Worm (Caenorhabditis elegans): ENCODE data around the gene arrd-28.

The arrd-28 gene

DNA sequence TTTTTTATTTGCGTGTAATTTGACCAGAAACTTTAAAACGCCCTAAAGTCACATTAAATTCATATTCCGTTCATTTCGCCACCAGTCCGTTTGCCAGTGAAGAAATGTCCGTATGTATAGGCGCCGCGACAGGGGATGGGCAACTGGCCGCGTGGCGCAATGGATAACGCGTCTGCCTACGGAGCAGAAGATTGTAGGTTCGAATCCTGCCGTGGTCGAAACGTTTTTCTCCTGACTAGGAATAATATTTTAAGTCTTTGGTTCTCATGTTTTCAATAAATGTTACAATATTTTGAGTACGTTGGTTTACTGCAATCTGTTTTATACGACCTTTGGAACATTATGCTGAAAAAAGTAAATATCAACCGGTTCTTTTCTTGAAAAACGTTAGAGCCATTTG lies 38.8 kb upstream of the arrd-28 start (continued):
- TF ChIP-seq F22D6.2 (tag; optimal IDR thresholded peaks at IDR 0.05) (peak; percentile 11), ccch-3 (GFP tag; optimal IDR thresholded peaks at IDR 0.05) (no peak), dpff-1 (tag; optimal IDR thresholded peaks at IDR 0.05) (no peak), ekl-4 (GFP tag; IDR thresholded peaks at IDR 0.05) (no peak), attf-6 (GFP tag; IDR thresholded peaks at IDR 0.05) (0 out of 2 replicates have a peak, but pooled peaks have one; percentile 31), pha-4 (tag; optimal IDR thresholded peaks at IDR 0.05) (no peak), ceh-40 (GFP tag; IDR thresholded peaks at IDR 0.05) (peak; percentile 56; the same call in 1 of the 2 replicates), ztf-26 (tag; optimal IDR thresholded peaks at IDR 0.05) (peak; percentile 28), ceh-91 (GFP tag; IDR thresholded peaks at IDR 0.05) (no peak), B0035.1 (tag; optimal IDR thresholded peaks at IDR 0.05) (no peak), ztf-18 (tag; optimal IDR thresholded peaks at IDR 0.05) (peak; percentile 60), nfya-2 (GFP tag; IDR thresholded peaks at IDR 0.05) (no peak), F57C9.4 (tag; optimal IDR thresholded peaks at IDR 0.05) (no peak), hlh-12 (tag; optimal IDR thresholded peaks at IDR 0.05) (peak; percentile 57), hmg-1.2 (GFP tag; IDR thresholded peaks at IDR 0.05) (peak; percentile 78), Y95B8A.8 (GFP tag; IDR thresholded peaks at IDR 0.05) (0 out of 2 replicates have a peak, but pooled peaks have one; percentile 21), mxl-1 (tag; optimal IDR thresholded peaks at IDR 0.05) (peak; percentile 62), ZK185.1 (tag; optimal IDR thresholded peaks at IDR 0.05; ENCODE audit: poor library complexity, severe bottlenecking) (peak; percentile 55), nhr-27 (tag; optimal IDR thresholded peaks at IDR 0.05) (no peak), F49E8.2 (tag; optimal IDR thresholded peaks at IDR 0.05; ENCODE audit: insufficient read depth) (no peak), F10E7.11 (tag; optimal IDR thresholded peaks at IDR 0.05) (no peak), sea-2 (GFP tag; IDR thresholded peaks at IDR 0.05) (peak; percentile 80; the same call in 1 of the 2 replicates), mel-28 (tag; optimal IDR thresholded peaks at IDR 0.05; ENCODE audit: borderline replicate concordance) (no peak), lir-1 (GFP tag; conservative IDR thresholded peaks at IDR 0.05) (no peak), nhr-120 (GFP tag; IDR thresholded peaks at IDR 0.05) (no peak), snpc-1.3 (tag; optimal IDR thresholded peaks at IDR 0.05; ENCODE audit: insufficient read depth) (peak; percentile 73), lsy-27 (tag; optimal IDR thresholded peaks at IDR 0.05; ENCODE audit: borderline replicate concordance, insufficient read depth) (peak; percentile 56), ceh-100 (GFP tag; IDR thresholded peaks at IDR 0.05) (peak; percentile 48; the same call in 1 of the 2 replicates), F55B11.4 (tag; optimal IDR thresholded peaks at IDR 0.05; ENCODE audit: borderline replicate concordance, insufficient read depth) (no peak), lsl-1 (GFP tag; optimal IDR thresholded peaks at IDR 0.05) (no peak), ztf-3 (GFP tag; optimal IDR thresholded peaks at IDR 0.05) (no peak), nhr-80 (tag; optimal IDR thresholded peaks at IDR 0.05) (peak; percentile 16), tbp1 (GFP tag; optimal IDR thresholded peaks at IDR 0.05) (peak; percentile 95), ceh-27 (GFP tag; optimal IDR thresholded peaks at IDR 0.05) (peak; percentile 63), efl-1 (GFP tag; optimal IDR thresholded peaks at IDR 0.05) (no peak), fkh-3 (tag; optimal IDR thresholded peaks at IDR 0.05) (peak; percentile 46), cebp-1 (GFP tag; IDR thresholded peaks at IDR 0.05) (no peak), cebp-1 (tag; optimal IDR thresholded peaks at IDR 0.05) (peak; percentile 74), C17E4.6 (GFP tag; IDR thresholded peaks at IDR 0.05) (no peak), lin-26 (GFP tag; IDR thresholded peaks at IDR 0.05) (peak; percentile 94), xnd-1 (tag; optimal IDR thresholded peaks at IDR 0.05) (no peak), snpc-4 (GFP tag; optimal IDR thresholded peaks at IDR 0.05) (peak; percentile 74), snpc-4 (tag; optimal IDR thresholded peaks at IDR 0.05) (peak in 3 of 4 experiments; percentile 44 to 69 (median 48)), nhr-90 (tag; optimal IDR thresholded peaks at IDR 0.05) (peak; percentile 75), aptf-2 (GFP tag; conservative IDR thresholded peaks at IDR 0.05) (no peak)
